Worm (Caenorhabditis elegans): ENCODE results near the gene Y41E3.13.

- no peak for TF ChIP-seq dpl-1 (GFP tag; optimal IDR thresholded peaks at IDR 0.05)
- TF ChIP-seq chd-7 (tag; optimal IDR thresholded peaks at IDR 0.05): no peak
- TF ChIP-seq B0261.1 (tag; optimal IDR thresholded peaks at IDR 0.05): no peak
- TF ChIP-seq ZK185.1 (tag; optimal IDR thresholded peaks at IDR 0.05; ENCODE audit: poor library complexity, severe bottlenecking): no peak
- TF ChIP-seq Y95B8A.8 (GFP tag; IDR thresholded peaks at IDR 0.05): no peak
Observed at ce11 chrIV:15012154-15012892, 45.8 kb upstream of the Y41E3.13 start.
